Fruit fly (Drosophila melanogaster) whole organism, prepupa: ENCODE measurements around the gene raw.

Experiments
- CG6276 ChIP-seq: fragments of 200-800 bp; sonication (Bioruptor generic); optimal IDR thresholded peaks from 2 replicates; lab custom pipeline; 2017; ENCODE audit warnings: missing biosample characterization, mild to moderate bottlenecking, missing genetic modification characterization
- CG6854 ChIP-seq: fragments of 200-800 bp; sonication (Bioruptor generic); optimal IDR thresholded peaks from 2 replicates; lab custom pipeline; 2017; ENCODE audit warnings: missing biosample characterization, mild to moderate bottlenecking, missing genetic modification characterization
- CG9139 ChIP-seq: fragments of 200-800 bp; sonication (Bioruptor generic); optimal IDR thresholded peaks from 3 replicates; lab custom pipeline; 2017; ENCODE audit warnings: missing biosample characterization, mild to moderate bottlenecking, missing genetic modification characterization
- Ets21C ChIP-seq: fragments of 200-800 bp; sonication (Bioruptor generic); optimal IDR thresholded peaks from 3 replicates; lab custom pipeline; 2016; ENCODE audit warnings: missing biosample characterization, missing genetic modification characterization
- Hr39 ChIP-seq: fragments of 200-800 bp; sonication (Bioruptor generic); optimal IDR thresholded peaks from 2 replicates; lab custom pipeline; 2016; ENCODE audit warnings: missing biosample characterization, missing genetic modification characterization
- Met ChIP-seq: fragments of 200-800 bp; sonication (Bioruptor generic); optimal IDR thresholded peaks from 3 replicates; lab custom pipeline; 2016; ENCODE audit warnings: missing biosample characterization, missing genetic modification characterization
- OdsH ChIP-seq: fragments of 200-800 bp; sonication (Bioruptor generic); optimal IDR thresholded peaks from 3 replicates; lab custom pipeline; 2016; ENCODE audit warnings: missing biosample characterization, missing genetic modification characterization
- dac ChIP-seq: fragments of 200-800 bp; sonication (Bioruptor generic); optimal IDR thresholded peaks from 2 replicates; lab custom pipeline; 2017; ENCODE audit warnings: missing biosample characterization, mild to moderate bottlenecking, missing genetic modification characterization
- spab ChIP-seq: fragments of 200-800 bp; sonication (Bioruptor generic); optimal IDR thresholded peaks from 2 replicates; lab custom pipeline; 2017; ENCODE audit warnings: missing biosample characterization, mild to moderate bottlenecking, missing genetic modification characterization, missing genetic modification reagents
- ss ChIP-seq, 2 experiments: fragments of 200-800 bp; sonication (Bioruptor generic); optimal IDR thresholded peaks; 2 replicates in 1 of 2; 3 replicates in 1 of 2; lab custom pipeline; 2017 to 2018; ENCODE audit warnings: mild to moderate bottlenecking in 2 of 2, missing biosample characterization in 2 of 2, missing genetic modification characterization in 2 of 2, moderate library complexity in 1 of 2

dm6 chr2L:8738253-8738665 lies 2.2 kb downstream of the raw start:
- TF ChIP-seq CG9139 (GFP tag; lab: Kevin White, UChicago) (no peak), CG6276 (GFP tag; lab: Kevin White, UChicago) (no peak), spab (GFP tag; lab: Kevin White, UChicago) (no peak), CG6854 (GFP tag; lab: Kevin White, UChicago) (no peak), OdsH (GFP tag; lab: Kevin White, UChicago) (peak; percentile 4), Ets21C (no peak), Met (GFP tag; lab: Kevin White, UChicago) (no peak), Hr39 (GFP tag; lab: Kevin White, UChicago) (peak; percentile 28), dac (GFP tag; lab: Kevin White, UChicago) (no peak), ss (GFP tag; optimal IDR thresholded peaks at IDR 0.05; lab: Kevin White, UChicago) (peak; percentile 22 to 24)
